Worm (Caenorhabditis elegans): ENCODE data around the gene Y48A6C.8.

Gene Y48A6C.8

ce11 chrIII:11119176-11119853 is 8.1 kb downstream of the Y48A6C.8 start, which contains the start of the genes sup-35 and Y48A6C.4 (continued):
- peak; percentile 43 for TF ChIP-seq pax-1 (tag; optimal IDR thresholded peaks at IDR 0.05)
- TF ChIP-seq sox-2 (GFP tag; IDR thresholded peaks at IDR 0.05) = no peak
- peak; percentile 93 for TF ChIP-seq unc-42 (tag; optimal IDR thresholded peaks at IDR 0.05)
- TF ChIP-seq che-1 (tag; optimal IDR thresholded peaks at IDR 0.05) = peak; percentile 26
- no peak for TF ChIP-seq K09A11.1 (tag; optimal IDR thresholded peaks at IDR 0.05; ENCODE audit: insufficient read depth)
- peak; percentile 55 for TF ChIP-seq C38D4.7 (GFP tag; optimal IDR thresholded peaks at IDR 0.05)
- peak; percentile 96 for TF ChIP-seq ceh-14 (tag; optimal IDR thresholded peaks at IDR 0.05)
- TF ChIP-seq unc-55 (GFP tag; optimal IDR thresholded peaks at IDR 0.05) = peak; percentile 11
- no peak for TF ChIP-seq ceh-22 (tag; optimal IDR thresholded peaks at IDR 0.05)
- TF ChIP-seq dve-1 (tag; optimal IDR thresholded peaks at IDR 0.05) = no peak
- no peak for TF ChIP-seq Y22D7AL.16 (tag; optimal IDR thresholded peaks at IDR 0.05)
- no peak for TF ChIP-seq odd-2 (tag; optimal IDR thresholded peaks at IDR 0.05)
- TF ChIP-seq ama-1 (optimal IDR thresholded peaks at IDR 0.05) = no peak
- TF ChIP-seq C08G9.2 (tag; optimal IDR thresholded peaks at IDR 0.05) = peak; percentile 95
- peak; percentile 98 for TF ChIP-seq tbx-2 (tag; optimal IDR thresholded peaks at IDR 0.05)
- peak; percentile 28 for TF ChIP-seq hlh-6 (tag; optimal IDR thresholded peaks at IDR 0.05)
- peak; percentile 95 for TF ChIP-seq hlh-8 (tag; optimal IDR thresholded peaks at IDR 0.05)
- no peak for TF ChIP-seq pat-9 (tag; optimal IDR thresholded peaks at IDR 0.05)
- no peak for TF ChIP-seq unc-3 (GFP tag; conservative IDR thresholded peaks at IDR 0.05)
- TF ChIP-seq unc-3 (tag; optimal IDR thresholded peaks at IDR 0.05) = peak; percentile 71
- TF ChIP-seq ceh-24 (tag; optimal IDR thresholded peaks at IDR 0.05) = no peak
- peak; percentile 84 for TF ChIP-seq rnt-1 (tag; optimal IDR thresholded peaks at IDR 0.05)
- no peak for TF ChIP-seq pha-4 (tag; optimal IDR thresholded peaks at IDR 0.05)
- peak; percentile 97 for TF ChIP-seq ref-2 (tag; optimal IDR thresholded peaks at IDR 0.05)
- peak; percentile 40 for TF ChIP-seq dmd-4 (tag; optimal IDR thresholded peaks at IDR 0.05; ENCODE audit: borderline replicate concordance)
- TF ChIP-seq ceh-19 (GFP tag; optimal IDR thresholded peaks at IDR 0.05) = peak; percentile 58
- TF ChIP-seq ceh-9 (tag; optimal IDR thresholded peaks at IDR 0.05) = no peak
- TF ChIP-seq gmeb-2 (tag; optimal IDR thresholded peaks at IDR 0.05) = no peak
- peak; percentile 95 for TF ChIP-seq elt-2 (tag; optimal IDR thresholded peaks at IDR 0.05)
- TF ChIP-seq pqm-1 (tag; optimal IDR thresholded peaks at IDR 0.05) = peak; percentile 86
- TF ChIP-seq ceh-34 (tag; optimal IDR thresholded peaks at IDR 0.05) = peak; percentile 85
- TF ChIP-seq nhr-232 (tag; optimal IDR thresholded peaks at IDR 0.05) = no peak
- peak; percentile 14 for TF ChIP-seq ceh-48 (tag; optimal IDR thresholded peaks at IDR 0.05)
- TF ChIP-seq lin-11 (tag; optimal IDR thresholded peaks at IDR 0.05) = no peak
- no peak for TF ChIP-seq ceh-30 (tag; optimal IDR thresholded peaks at IDR 0.05)
- peak; percentile 74 for TF ChIP-seq ceh-18 (tag; optimal IDR thresholded peaks at IDR 0.05)
- no peak for TF ChIP-seq nhr-11 (tag; optimal IDR thresholded peaks at IDR 0.05)
- no peak for TF ChIP-seq hlh-30 (tag; optimal IDR thresholded peaks at IDR 0.05; ENCODE audit: insufficient read depth)
- TF ChIP-seq F13H6.1 (tag; optimal IDR thresholded peaks at IDR 0.05) = peak; percentile 89
- TF ChIP-seq syd-9 (tag; optimal IDR thresholded peaks at IDR 0.05) = peak; percentile 30

DNA sequence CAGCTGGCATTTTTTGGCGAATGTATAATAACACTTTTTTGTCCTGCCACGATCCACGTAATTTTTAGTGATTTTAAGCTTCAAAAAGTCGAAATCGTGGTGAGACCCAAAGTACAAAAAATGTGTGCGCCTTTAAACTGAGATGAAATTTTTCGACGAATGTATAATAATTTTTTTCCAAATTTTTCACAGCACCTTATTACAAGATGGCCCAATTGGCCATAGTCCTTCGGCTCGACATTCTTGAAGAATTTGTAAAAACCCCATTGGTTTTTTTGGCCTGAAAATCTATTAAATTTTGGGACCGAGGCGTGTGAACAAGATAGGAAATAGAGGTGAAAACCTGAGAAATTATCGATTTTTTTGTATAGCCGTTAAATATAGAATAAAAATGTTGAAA is 11.5 kb downstream of the Y48A6C.8 start:
- TF ChIP-seq pax-1 (tag; optimal IDR thresholded peaks at IDR 0.05) (no peak), unc-3 (GFP tag; conservative IDR thresholded peaks at IDR 0.05) (no peak), unc-3 (tag; optimal IDR thresholded peaks at IDR 0.05) (no peak), pag-3 (tag; optimal IDR thresholded peaks at IDR 0.05; ENCODE audit: borderline replicate concordance) (no peak), ztf-16 (tag; optimal IDR thresholded peaks at IDR 0.05) (no peak), ceh-31 (tag; optimal IDR thresholded peaks at IDR 0.05) (no peak), F13H6.1 (tag; optimal IDR thresholded peaks at IDR 0.05) (no peak), unc-55 (GFP tag; optimal IDR thresholded peaks at IDR 0.05) (no peak), ceh-22 (tag; optimal IDR thresholded peaks at IDR 0.05) (no peak), ceh-24 (tag; optimal IDR thresholded peaks at IDR 0.05) (no peak), dmd-4 (tag; optimal IDR thresholded peaks at IDR 0.05; ENCODE audit: borderline replicate concordance) (no peak), hlh-30 (tag; optimal IDR thresholded peaks at IDR 0.05; ENCODE audit: insufficient read depth) (no peak), ceh-34 (tag; optimal IDR thresholded peaks at IDR 0.05) (no peak), odd-2 (tag; optimal IDR thresholded peaks at IDR 0.05) (no peak), ceh-6 (GFP tag; optimal IDR thresholded peaks at IDR 0.05) (no peak), K09A11.1 (tag; optimal IDR thresholded peaks at IDR 0.05; ENCODE audit: insufficient read depth) (no peak), sox-2 (GFP tag; IDR thresholded peaks at IDR 0.05) (no peak), sdc-2 (tag; optimal IDR thresholded peaks at IDR 0.05) (no peak), pha-4 (tag; optimal IDR thresholded peaks at IDR 0.05) (no peak), ama-1 (optimal IDR thresholded peaks at IDR 0.05) (no peak), rnt-1 (tag; optimal IDR thresholded peaks at IDR 0.05) (no peak)
